Worm (Caenorhabditis elegans) whole organism, young adult: ENCODE measurements around the gene cyp-35A5.

Source experiments
- F57A8.1 ChIP-seq: fragments of 200-800 bp; sonication (Bioruptor generic); optimal IDR thresholded peaks from 2 replicates; lab custom pipeline; 2018; ENCODE audit warnings: mild to moderate bottlenecking, missing genetic modification characterization, moderate library complexity, missing compliant biosample characterization
- Y53F4B.3 ChIP-seq: fragments of 200-800 bp; sonication (Bioruptor generic); IDR thresholded peaks from 2 replicates; pipeline ENCODE4 v1.3.6; 2022; ENCODE audit warnings: missing genetic modification reagents, missing genetic modification characterization, missing compliant biosample characterization
- ama-1 ChIP-seq, 3 experiments: fragments of 150-350 bp in 1 of 3; sonication (generic microtip) in 2 of 3; optimal IDR thresholded peaks; 2 replicates each; lab custom pipeline; 2014 to 2018; ENCODE audit warnings: missing biosample characterization in 2 of 3, missing genetic modification characterization in 2 of 3, missing genetic modification reagents in 2 of 3
- athp-1 ChIP-seq: sonication (generic microtip); optimal IDR thresholded peaks from 2 replicates; lab custom pipeline; 2017; ENCODE audit warnings: mild to moderate bottlenecking, missing genetic modification characterization, missing compliant biosample characterization
- die-1 ChIP-seq: sonication (generic microtip); optimal IDR thresholded peaks from 2 replicates; lab custom pipeline; 2016; ENCODE audit warnings: missing genotype, mild to moderate bottlenecking, missing genetic modification characterization, missing compliant biosample characterization
- dpl-1 ChIP-seq: fragments of 150-350 bp; optimal IDR thresholded peaks from 2 replicates; lab custom pipeline; 2014; ENCODE audit warnings: missing biosample characterization, missing genetic modification reagents, missing genetic modification characterization
- somi-1 ChIP-seq: fragments of 200-800 bp; sonication (Bioruptor generic); optimal IDR thresholded peaks from 2 replicates; lab custom pipeline; 2018; ENCODE audit warnings: mild to moderate bottlenecking, missing genetic modification characterization, missing compliant biosample characterization
- zim-3 ChIP-seq: sonication (generic microtip); optimal IDR thresholded peaks from 2 replicates; lab custom pipeline; 2017; ENCODE audit warnings: mild to moderate bottlenecking, missing genetic modification characterization, moderate library complexity, missing compliant biosample characterization

DNA sequence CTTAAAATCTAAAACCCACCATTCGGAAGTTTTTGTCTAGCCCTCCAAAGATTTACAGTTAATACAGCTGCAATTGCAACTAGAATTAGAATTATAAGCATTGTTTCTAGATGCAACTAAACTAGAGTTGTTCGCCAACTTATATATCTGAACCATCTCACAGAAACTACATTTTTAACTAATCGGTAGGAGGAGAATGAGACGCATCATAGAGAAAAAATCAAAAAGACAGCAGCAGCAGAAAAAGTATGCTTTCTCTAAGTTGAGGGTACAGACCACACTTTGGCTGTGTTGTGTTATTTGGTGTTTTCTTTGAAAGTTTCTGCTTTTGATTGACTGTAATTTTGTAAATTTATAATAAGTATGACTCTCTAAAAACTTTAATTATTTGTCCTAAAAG is 27.6 kb downstream of the cyp-35A5 start, which contains the start of gene cyp-34A7:
- no peak for TF ChIP-seq zim-3 (tag; lab: Kevin White, UChicago)
- TF ChIP-seq ama-1 (optimal IDR thresholded peaks at IDR 0.05; lab: Kevin White, UChicago): no peak
- no peak for TF ChIP-seq ama-1 (GFP tag; optimal IDR thresholded peaks at IDR 0.05; lab: Kevin White, UChicago)
- TF ChIP-seq F57A8.1 (GFP tag; lab: Kevin White, UChicago): no peak
- no peak for TF ChIP-seq die-1 (tag; lab: Kevin White, UChicago)
- no peak for TF ChIP-seq somi-1 (GFP tag; lab: Kevin White, UChicago)
- no peak for TF ChIP-seq athp-1 (tag; lab: Kevin White, UChicago)
- no peak for TF ChIP-seq Y53F4B.3
- no peak for TF ChIP-seq dpl-1 (GFP tag; lab: Kevin White, UChicago)
